Fruit fly (Drosophila melanogaster) whole organism, embryonic: ENCODE measurements around the gene CG13043.
A peak's percentile ranks its signal among the peaks of the same experiment; 100 is the strongest.

Experiments used
- BEAF-32 ChIP-seq: fragments of 200-800 bp; sonication (Bioruptor generic); optimal IDR thresholded peaks from 3 replicates; lab custom pipeline; 2017; ENCODE audit warnings: missing biosample characterization, missing genetic modification characterization, mild to moderate bottlenecking, moderate library complexity, missing genetic modification reagents
- CG10274 ChIP-seq: fragments of 200-800 bp; sonication (Bioruptor generic); optimal IDR thresholded peaks from 3 replicates; lab custom pipeline; 2017; ENCODE audit warnings: missing biosample characterization, mild to moderate bottlenecking, missing genetic modification characterization
- CG10565 ChIP-seq: fragments of 200-800 bp; sonication (Bioruptor generic); optimal IDR thresholded peaks from 3 replicates; lab custom pipeline; 2016; ENCODE audit warnings: missing biosample characterization, mild to moderate bottlenecking, missing genetic modification characterization
- CG10979 ChIP-seq: fragments of 200-800 bp; sonication (Bioruptor generic); optimal IDR thresholded peaks from 2 replicates; lab custom pipeline; 2018; ENCODE audit warnings: missing biosample characterization, mild to moderate bottlenecking, missing genetic modification characterization, moderate library complexity
- CG12219 ChIP-seq: fragments of 200-800 bp; sonication (Bioruptor generic); optimal IDR thresholded peaks from 3 replicates; lab custom pipeline; 2018; ENCODE audit warnings: missing biosample characterization, mild to moderate bottlenecking, missing genetic modification characterization
- CG12659 ChIP-seq: fragments of 200-800 bp; sonication (Bioruptor generic); optimal IDR thresholded peaks from 3 replicates; lab custom pipeline; 2017; ENCODE audit warnings: mild to moderate bottlenecking, missing biosample characterization, missing genetic modification reagents, missing genetic modification characterization
- CG12744 ChIP-seq: fragments of 200-800 bp; sonication (Bioruptor generic); optimal IDR thresholded peaks from 2 replicates; lab custom pipeline; 2016; ENCODE audit warnings: missing biosample characterization, missing genetic modification characterization
- CG13296 ChIP-seq: fragments of 200-800 bp; sonication (Bioruptor generic); optimal IDR thresholded peaks from 3 replicates; lab custom pipeline; 2018; ENCODE audit warnings: missing biosample characterization, mild to moderate bottlenecking, missing genetic modification characterization
- CG13424 ChIP-seq: fragments of 200-800 bp; sonication (Bioruptor generic); optimal IDR thresholded peaks from 2 replicates; lab custom pipeline; 2019; ENCODE audit warnings: missing biosample characterization, mild to moderate bottlenecking, missing genetic modification characterization, moderate library complexity
- CG17568 ChIP-seq: fragments of 200-800 bp; sonication (Bioruptor generic); optimal IDR thresholded peaks from 2 replicates; lab custom pipeline; 2018; ENCODE audit warnings: missing biosample characterization, mild to moderate bottlenecking, missing genetic modification characterization, moderate library complexity
- CG18599 ChIP-seq: fragments of 200-800 bp; sonication (Bioruptor generic); optimal IDR thresholded peaks from 3 replicates; lab custom pipeline; 2017; ENCODE audit warnings: missing biosample characterization, missing genetic modification characterization, mild to moderate bottlenecking, moderate library complexity, missing genetic modification reagents
- CG31388 ChIP-seq: fragments of 200-800 bp; sonication (Bioruptor generic); optimal IDR thresholded peaks from 2 replicates; lab custom pipeline; 2016; ENCODE audit warnings: missing biosample characterization, missing genetic modification characterization
- CG34376 ChIP-seq: fragments of 200-800 bp; sonication (Bioruptor generic); optimal IDR thresholded peaks from 2 replicates; lab custom pipeline; 2018; ENCODE audit warnings: missing biosample characterization, mild to moderate bottlenecking, missing genetic modification characterization
- CG34422 ChIP-seq: fragments of 200-800 bp; sonication (Bioruptor generic); IDR thresholded peaks from 3 replicates; pipeline ENCODE4 v1.3.6; 2022; ENCODE audit warnings: missing biosample characterization, missing genetic modification characterization
- CG4360 ChIP-seq: fragments of 200-800 bp; sonication (Bioruptor generic); IDR thresholded peaks from 2 replicates; pipeline ENCODE4 v1.3.6; 2022; ENCODE audit warnings: missing biosample characterization, missing genetic modification characterization
- CG5180 ChIP-seq: fragments of 200-800 bp; sonication (Bioruptor generic); optimal IDR thresholded peaks from 3 replicates; lab custom pipeline; 2017; ENCODE audit warnings: missing biosample characterization, missing genetic modification characterization, mild to moderate bottlenecking, moderate library complexity, missing genetic modification reagents
- CG6254 ChIP-seq: fragments of 200-800 bp; sonication (Bioruptor generic); optimal IDR thresholded peaks from 3 replicates; lab custom pipeline; 2017; ENCODE audit warnings: mild to moderate bottlenecking, missing biosample characterization, missing genetic modification reagents, missing genetic modification characterization
- CG6654 ChIP-seq: fragments of 200-800 bp; sonication (Bioruptor generic); optimal IDR thresholded peaks from 2 replicates; lab custom pipeline; 2017; ENCODE audit warnings: missing biosample characterization, mild to moderate bottlenecking, missing genetic modification characterization
- CG6791 ChIP-seq: fragments of 200-800 bp; sonication (Bioruptor generic); IDR thresholded peaks from 3 replicates; pipeline ENCODE4 v1.3.6; 2022; ENCODE audit warnings: missing biosample characterization, missing genetic modification characterization; ENCODE audit not compliant: partially characterized antibody
- CG8290 ChIP-seq, 3 experiments: fragments of 200-800 bp; sonication (Bioruptor generic); optimal IDR thresholded peaks; 2 replicates each; lab custom pipeline; 2016 to 2019; ENCODE audit warnings: missing biosample characterization in 3 of 3, missing genetic modification characterization in 3 of 3, mild to moderate bottlenecking in 2 of 3, moderate library complexity in 1 of 3
- CG8478 ChIP-seq: fragments of >200 bp; optimal IDR thresholded peaks from 2 replicates; lab custom pipeline; 2018
- CG9876 ChIP-seq: fragments of 200-800 bp; sonication (Bioruptor generic); optimal IDR thresholded peaks from 2 replicates; lab custom pipeline; 2016; ENCODE audit warnings: missing biosample characterization, missing genetic modification characterization
- D ChIP-seq, 2 experiments: fragments of 200-800 bp in 1 of 2; fragments of >200 bp in 1 of 2; sonication (Bioruptor generic) in 1 of 2; optimal IDR thresholded peaks; 2 replicates in 1 of 2; 3 replicates in 1 of 2; lab custom pipeline; 2017; ENCODE audit warnings: mild to moderate bottlenecking in 1 of 2, missing biosample characterization in 1 of 2, missing genetic modification characterization in 1 of 2, missing genetic modification reagents in 1 of 2
- Dbx ChIP-seq: fragments of 200-800 bp; sonication (Bioruptor generic); IDR thresholded peaks from 3 replicates; pipeline ENCODE4 v1.3.6; 2022; ENCODE audit warnings: missing biosample characterization, missing genetic modification characterization
- E2f1 ChIP-seq: fragments of 200-800 bp; sonication (Bioruptor generic); IDR thresholded peaks from 2 replicates; pipeline ENCODE4 v1.3.6; 2022; ENCODE audit warnings: missing biosample characterization, missing genetic modification characterization
- Ets65A ChIP-seq: fragments of 200-800 bp; sonication (Bioruptor generic); peaks from one replicate; lab custom pipeline; 2016; ENCODE audit warnings: missing biosample characterization, missing genetic modification characterization
- GATAe ChIP-seq: fragments of 200-800 bp; sonication (Bioruptor generic); conservative IDR thresholded peaks from 2 replicates; pipeline ENCODE4 v1.3.6; 2022; ENCODE audit warnings: missing biosample characterization, missing genetic modification characterization
- Gug ChIP-seq: fragments of 200-800 bp; sonication (Bioruptor generic); IDR thresholded peaks from 4 replicates; pipeline ENCODE4 v1.3.6; 2022; ENCODE audit warnings: missing biosample characterization, missing genetic modification characterization
- HLH4C ChIP-seq: fragments of 200-800 bp; sonication (Bioruptor generic); IDR thresholded peaks from 3 replicates; pipeline ENCODE4 v1.3.6; 2022; ENCODE audit warnings: missing biosample characterization, missing genetic modification characterization; ENCODE audit not compliant: partially characterized antibody
- HLH54F ChIP-seq: fragments of 200-800 bp; sonication (Bioruptor generic); optimal IDR thresholded peaks from 3 replicates; lab custom pipeline; 2016; ENCODE audit warnings: missing biosample characterization, missing genetic modification characterization
- Hr39 ChIP-seq: fragments of >200 bp; optimal IDR thresholded peaks from 2 replicates; lab custom pipeline; 2017
- Hr78 ChIP-seq, 2 experiments: fragments of 200-800 bp in 1 of 2; fragments of >200 bp in 1 of 2; sonication (Bioruptor generic) in 1 of 2; optimal IDR thresholded peaks; 2 replicates each; lab custom pipeline; 2017 to 2019; ENCODE audit warnings: missing biosample characterization in 2 of 2, missing genetic modification characterization in 2 of 2, mild to moderate bottlenecking in 1 of 2, moderate library complexity in 1 of 2
- Oaz ChIP-seq: fragments of 200-800 bp; sonication (Bioruptor generic); IDR thresholded peaks from 2 replicates; pipeline ENCODE4 v1.3.6; 2022; ENCODE audit warnings: missing biosample characterization, missing genetic modification characterization
- Pdp1 ChIP-seq, 2 experiments: fragments of 200-800 bp; sonication (Bioruptor generic); optimal IDR thresholded peaks; 3 replicates each; lab custom pipeline; 2016; ENCODE audit warnings: missing biosample characterization in 2 of 2, missing genetic modification characterization in 2 of 2, mild to moderate bottlenecking in 1 of 2, moderate library complexity in 1 of 2
- bbx ChIP-seq: fragments of 200-800 bp; sonication (Bioruptor generic); IDR thresholded peaks from 2 replicates; pipeline ENCODE4 v1.3.6; 2022; ENCODE audit warnings: missing biosample characterization, missing genetic modification characterization; ENCODE audit not compliant: partially characterized antibody
- bigmax ChIP-seq: fragments of 200-800 bp; sonication (Bioruptor generic); optimal IDR thresholded peaks from 2 replicates; lab custom pipeline; 2018; ENCODE audit warnings: missing biosample characterization, mild to moderate bottlenecking, missing genetic modification characterization
- danr ChIP-seq: fragments of 200-800 bp; sonication (Bioruptor generic); IDR thresholded peaks from 2 replicates; pipeline ENCODE4 v1.3.6; 2022; ENCODE audit warnings: missing biosample characterization, missing genetic modification characterization
- dpn ChIP-seq, 2 experiments: fragments of 200-800 bp; sonication (Bioruptor generic); optimal IDR thresholded peaks; 3 replicates each; lab custom pipeline; 2016; ENCODE audit warnings: missing biosample characterization in 2 of 2, missing genetic modification characterization in 2 of 2
- ems ChIP-seq: fragments of 200-800 bp; sonication (Bioruptor generic); optimal IDR thresholded peaks from 3 replicates; lab custom pipeline; 2016; ENCODE audit warnings: missing biosample characterization, missing genetic modification characterization
- en ChIP-seq: fragments of 200-800 bp; sonication (Bioruptor generic); optimal IDR thresholded peaks from 2 replicates; lab custom pipeline; 2016; ENCODE audit warnings: missing biosample characterization, missing genetic modification characterization
- ewg ChIP-seq: fragments of 200-800 bp; sonication (Bioruptor generic); optimal IDR thresholded peaks from 3 replicates; lab custom pipeline; 2017; ENCODE audit warnings: mild to moderate bottlenecking, missing biosample characterization, missing genetic modification reagents, missing genetic modification characterization
- lbe ChIP-seq: fragments of 200-800 bp; sonication (Bioruptor generic); optimal IDR thresholded peaks from 2 replicates; lab custom pipeline; 2016; ENCODE audit warnings: missing biosample characterization, mild to moderate bottlenecking, missing genetic modification characterization
- mam ChIP-seq: fragments of 200-800 bp; sonication (Bioruptor generic); optimal IDR thresholded peaks from 3 replicates; lab custom pipeline; 2016; ENCODE audit warnings: missing biosample characterization, missing genetic modification characterization
- pzg ChIP-seq: fragments of 200-800 bp; sonication (Bioruptor generic); optimal IDR thresholded peaks from 3 replicates; lab custom pipeline; 2018; ENCODE audit warnings: missing biosample characterization, mild to moderate bottlenecking, missing genetic modification characterization, moderate library complexity
- row ChIP-seq: fragments of 200-800 bp; sonication (Bioruptor generic); IDR thresholded peaks from 3 replicates; pipeline ENCODE4 v1.3.6; 2022; ENCODE audit warnings: missing biosample characterization, missing genetic modification characterization
- schlank ChIP-seq: fragments of 200-800 bp; sonication (Bioruptor generic); optimal IDR thresholded peaks from 2 replicates; lab custom pipeline; 2018; ENCODE audit warnings: missing biosample characterization, mild to moderate bottlenecking, missing genetic modification characterization
- so ChIP-seq: fragments of 200-800 bp; sonication (Bioruptor generic); IDR thresholded peaks from 3 replicates; pipeline ENCODE4 v1.3.6; 2022; ENCODE audit warnings: missing biosample characterization, missing genetic modification characterization
- zen ChIP-seq: fragments of 200-800 bp; sonication (Bioruptor generic); optimal IDR thresholded peaks from 3 replicates; lab custom pipeline; 2018; ENCODE audit warnings: missing biosample characterization, mild to moderate bottlenecking, missing genetic modification characterization, moderate library complexity
- zfh1 ChIP-seq: fragments of 200-800 bp; sonication (Bioruptor generic); IDR thresholded peaks from 3 replicates; pipeline ENCODE4 v1.3.6; 2022; ENCODE audit warnings: missing biosample characterization, missing genetic modification characterization

CG13043 gene

dm6 chr3L:16328207-16328891, 22.7 kb upstream of the CG13043 start, which contains the start of gene CG13058 (continued):
- TF ChIP-seq Hr78 (GFP tag; optimal IDR thresholded peaks at IDR 0.05; lab: Kevin White, UChicago) (no peak), zen (tag; lab: Kevin White, UChicago) (no peak), danr (GFP tag; lab: Robert Waterston, UW) (no peak), pzg (no peak), CG13424 (peak; percentile 84), en (GFP tag; lab: Kevin White, UChicago) (no peak), Hr39 (lab: Kevin White, UChicago) (no peak), Gug (no peak), lbe (GFP tag; lab: Kevin White, UChicago) (no peak), CG8478 (lab: Kevin White, UChicago) (no peak), CG12219 (GFP tag; lab: Kevin White, UChicago) (peak; percentile 74), CG10979 (tag; lab: Kevin White, UChicago) (no peak), CG31388 (GFP tag; lab: Kevin White, UChicago) (no peak), D (optimal IDR thresholded peaks at IDR 0.05; lab: Kevin White, UChicago) (no peak), D (GFP tag; optimal IDR thresholded peaks at IDR 0.05; lab: Kevin White, UChicago) (no peak), schlank (tag; lab: Kevin White, UChicago) (no peak), Ets65A (GFP tag; lab: Kevin White, UChicago) (peak; percentile 45), row (GFP tag; lab: Robert Waterston, UW) (peak; percentile 83), E2f1 (GFP tag; lab: Robert Waterston, UW) (no peak), CG12744 (no peak), Pdp1 (GFP tag; optimal IDR thresholded peaks at IDR 0.05; lab: Kevin White, UChicago) (no peak), ems (no peak), CG6254 (GFP tag; lab: Kevin White, UChicago) (no peak), HLH54F (GFP tag; lab: Kevin White, UChicago) (peak; percentile 64), CG34376 (GFP tag; lab: Kevin White, UChicago) (peak; percentile 3), GATAe (GFP tag; lab: Robert Waterston, UW) (no peak), dpn (GFP tag; optimal IDR thresholded peaks at IDR 0.05; lab: Kevin White, UChicago) (peak in 1 of 2 experiments; percentile 48), CG18599 (GFP tag; lab: Kevin White, UChicago) (peak; percentile 78), ewg (GFP tag; lab: Kevin White, UChicago) (peak; percentile 3), CG13296 (GFP tag; lab: Kevin White, UChicago) (peak; percentile 72), CG5180 (GFP tag; lab: Kevin White, UChicago) (peak; percentile 57), so (GFP tag; lab: Robert Waterston, UW) (peak; percentile 89), CG4360 (no peak), Dbx (GFP tag; lab: Robert Waterston, UW) (peak; percentile 64; the same call in 2 of the 3 replicates), CG17568 (GFP tag; lab: Kevin White, UChicago) (no peak), Oaz (GFP tag; lab: Robert Waterston, UW) (peak; percentile 66), CG34422 (GFP tag; lab: Robert Waterston, UW) (0 out of 3 replicates have a peak, but pooled peaks have one; percentile 10), CG8290 (GFP tag; optimal IDR thresholded peaks at IDR 0.05; lab: Kevin White, UChicago) (no peak), CG8290 (tag; optimal IDR thresholded peaks at IDR 0.05; lab: Kevin White, UChicago) (peak in 1 of 2 experiments; percentile 81), CG10274 (GFP tag; lab: Kevin White, UChicago) (peak; percentile 5), HLH4C (GFP tag; lab: Robert Waterston, UW) (no peak), mam (GFP tag; lab: Kevin White, UChicago) (no peak), bigmax (GFP tag; lab: Kevin White, UChicago) (no peak), CG6791 (GFP tag; lab: Robert Waterston, UW) (no peak), CG10565 (GFP tag; lab: Kevin White, UChicago) (no peak), bbx (GFP tag; lab: Robert Waterston, UW) (no peak), BEAF-32 (GFP tag; lab: Kevin White, UChicago) (no peak), CG12659 (GFP tag; lab: Kevin White, UChicago) (peak; percentile 70), CG6654 (no peak), zfh1 (no peak), CG9876 (GFP tag; lab: Kevin White, UChicago) (no peak)
